Worm (Caenorhabditis elegans): ENCODE measurements around the gene zipt-16.

DNA sequence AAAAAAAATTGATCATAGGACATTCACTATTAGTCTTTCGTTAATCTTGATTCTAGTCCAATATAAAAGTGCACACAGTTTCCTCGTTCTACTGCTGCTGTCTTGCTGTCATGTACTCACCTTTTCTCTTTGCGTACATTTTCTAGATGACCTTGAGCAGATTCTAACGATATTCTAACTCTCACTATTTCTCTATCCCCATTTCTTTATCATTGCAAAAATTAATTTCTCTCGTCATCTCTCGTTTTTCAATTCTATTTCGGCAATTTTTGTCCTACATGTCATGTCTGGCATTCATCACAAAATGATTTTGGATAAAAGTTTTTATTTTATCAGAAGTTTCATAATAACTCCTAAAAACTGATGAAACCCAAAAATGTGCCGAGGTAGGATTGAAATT, 46.0 kb downstream of the zipt-16 start, which contains the start of gene ttll-5:
- no peak for TF ChIP-seq W03F9.2 (tag; optimal IDR thresholded peaks at IDR 0.05)
- no peak for TF ChIP-seq dao-5 (tag; optimal IDR thresholded peaks at IDR 0.05)

All from whole organism, L4/young adult.